Worm (Caenorhabditis elegans) whole organism, early embryonic: ENCODE data around the gene F02E11.2.

Experiments used
- ama-1 ChIP-seq: fragments of 150-350 bp; optimal IDR thresholded peaks from 2 replicates; lab custom pipeline; 2014
- ceh-36 ChIP-seq: sonication (generic microtip); optimal IDR thresholded peaks from 2 replicates; lab custom pipeline; 2016; ENCODE audit warnings: missing genetic modification characterization, inconsistent platforms, missing compliant biosample characterization
- flt-1 ChIP-seq: fragments of 200-800 bp; sonication (Bioruptor generic); IDR thresholded peaks from 2 replicates; pipeline ENCODE4 v1.3.6; 2022; ENCODE audit warnings: missing genetic modification characterization, missing compliant biosample characterization
- hmbx-1 ChIP-seq: sonication (generic microtip); optimal IDR thresholded peaks from 2 replicates; lab custom pipeline; 2016; ENCODE audit warnings: mild to moderate bottlenecking, missing genetic modification characterization, missing compliant biosample characterization
- hmg-4 ChIP-seq: fragments of 200-800 bp; sonication (Bioruptor generic); optimal IDR thresholded peaks from 2 replicates; lab custom pipeline; 2018; ENCODE audit warnings: mild to moderate bottlenecking, missing genetic modification characterization, missing compliant biosample characterization
- hnd-1 ChIP-seq: sonication (generic microtip); optimal IDR thresholded peaks from 2 replicates; lab custom pipeline; 2016; ENCODE audit warnings: missing genetic modification characterization, missing compliant biosample characterization
- tbx-11 ChIP-seq: fragments of 200-800 bp; sonication (Bioruptor generic); IDR thresholded peaks from 2 replicates; pipeline ENCODE4 v1.3.6; 2022; ENCODE audit warnings: missing genetic modification characterization, missing compliant biosample characterization

- TF ChIP-seq hmg-4 (GFP tag; lab: Kevin White, UChicago) (no peak), hmbx-1 (tag; lab: Kevin White, UChicago) (no peak), hnd-1 (no peak), ama-1 (lab: Kevin White, UChicago) (no peak), tbx-11 (GFP tag; lab: Robert Waterston, UW) (no peak), flt-1 (GFP tag; lab: Robert Waterston, UW) (no peak), ceh-36 (no peak)
Measured at ce11 chrII:3251782-3252181, 10.8 kb upstream of the F02E11.2 start.
